Worm (Caenorhabditis elegans): ENCODE data around the gene ncx-5.
A peak's percentile ranks its signal among the peaks of the same experiment; 100 is the strongest.

Gene ncx-5

ce11 chrV:10483995-10484394 is 5.9 kb downstream of the ncx-5 start (continued):
- no peak for TF ChIP-seq efl-1 (optimal IDR thresholded peaks at IDR 0.05)
- TF ChIP-seq efl-1 (GFP tag; optimal IDR thresholded peaks at IDR 0.05 in 1 of 2), result peak in 1 of 2 experiments; percentile 57
- no peak for TF ChIP-seq ama-1 (optimal IDR thresholded peaks at IDR 0.05)
- no peak for TF ChIP-seq unc-62 (GFP tag; optimal IDR thresholded peaks at IDR 0.05)
- TF ChIP-seq lin-14 (GFP tag; optimal IDR thresholded peaks at IDR 0.05), result no peak
- peak in 1 of 2 experiments; percentile 18 for TF ChIP-seq lin-35 (GFP tag; optimal IDR thresholded peaks at IDR 0.05)
- TF ChIP-seq egl-27 (tag; optimal IDR thresholded peaks at IDR 0.05), result no peak
- TF ChIP-seq C16A3.4 (tag; optimal IDR thresholded peaks at IDR 0.05), result no peak
- TF ChIP-seq ces-1 (GFP tag; optimal IDR thresholded peaks at IDR 0.05), result no peak
- no peak for TF ChIP-seq ets-5 (GFP tag; IDR thresholded peaks at IDR 0.05)
- no peak for TF ChIP-seq tbx-2 (tag; optimal IDR thresholded peaks at IDR 0.05)
- no peak for TF ChIP-seq pqm-1 (tag; optimal IDR thresholded peaks at IDR 0.05)

- no peak for TF ChIP-seq lin-13 (GFP tag; optimal IDR thresholded peaks at IDR 0.05)
- TF ChIP-seq isw-1 (GFP tag; IDR thresholded peaks at IDR 0.05), result no peak
- TF ChIP-seq nhr-84 (tag; optimal IDR thresholded peaks at IDR 0.05), result no peak
- no peak for TF ChIP-seq nhr-20 (tag; optimal IDR thresholded peaks at IDR 0.05)
- no peak for TF ChIP-seq jun-1 (tag; optimal IDR thresholded peaks at IDR 0.05)
- TF ChIP-seq fkh-8 (tag; optimal IDR thresholded peaks at IDR 0.05), result no peak
- TF ChIP-seq xbp-1 (tag; optimal IDR thresholded peaks at IDR 0.05), result no peak
- TF ChIP-seq ztf-4 (tag; optimal IDR thresholded peaks at IDR 0.05), result no peak
- no peak for TF ChIP-seq hlh-4 (tag; optimal IDR thresholded peaks at IDR 0.05)
- no peak for TF ChIP-seq pax-3 (tag; optimal IDR thresholded peaks at IDR 0.05)
- no peak for TF ChIP-seq unc-86 (tag; optimal IDR thresholded peaks at IDR 0.05)
- no peak for TF ChIP-seq nhr-11 (tag; optimal IDR thresholded peaks at IDR 0.05)
- no peak for TF ChIP-seq nhr-76 (tag; optimal IDR thresholded peaks at IDR 0.05)
- TF ChIP-seq sptf-1 (tag; optimal IDR thresholded peaks at IDR 0.05), result no peak
- no peak for TF ChIP-seq efl-3 (GFP tag; optimal IDR thresholded peaks at IDR 0.05)
Measured at ce11 chrV:10478097-10478828, 11.6 kb downstream of the ncx-5 start, which contains the start of the genes crp-1 and Y32F6B.9. Gene crp-1, plus strand, starts transcription at chrV:10478564. Gene Y32F6B.9, plus strand, starts transcription at chrV:10478699.

- 0 out of 2 replicates have a peak, but pooled peaks have one; percentile 22 for TF ChIP-seq ceh-88 (GFP tag; IDR thresholded peaks at IDR 0.05)
- TF ChIP-seq lir-3 (tag; optimal IDR thresholded peaks at IDR 0.05; ENCODE audit: poor library complexity), result no peak
- no peak for TF ChIP-seq alr-1 (tag; optimal IDR thresholded peaks at IDR 0.05; ENCODE audit: borderline replicate concordance)
- no peak for TF ChIP-seq nhr-237 (tag; optimal IDR thresholded peaks at IDR 0.05)
- no peak for TF ChIP-seq snpc-4 (tag; optimal IDR thresholded peaks at IDR 0.05)
- no peak for TF ChIP-seq unc-86 (tag; optimal IDR thresholded peaks at IDR 0.05)
- TF ChIP-seq lin-14 (GFP tag; optimal IDR thresholded peaks at IDR 0.05), result peak; percentile 8
- no peak for TF ChIP-seq ama-1 (optimal IDR thresholded peaks at IDR 0.05)
- TF ChIP-seq skn-1 (tag; optimal IDR thresholded peaks at IDR 0.05), result peak; percentile 38
Measured at ce11 chrV:10476864-10477443, 12.9 kb downstream of the ncx-5 start.

- TF ChIP-seq xbp-1 (tag; optimal IDR thresholded peaks at IDR 0.05), result no peak
- no peak for TF ChIP-seq zip-4 (GFP tag; optimal IDR thresholded peaks at IDR 0.05)
- TF ChIP-seq nhr-77 (tag; optimal IDR thresholded peaks at IDR 0.05), result no peak
- no peak for TF ChIP-seq ztf-4 (tag; optimal IDR thresholded peaks at IDR 0.05)
- no peak for TF ChIP-seq skn-1 (tag; optimal IDR thresholded peaks at IDR 0.05)
- no peak for TF ChIP-seq efl-3 (GFP tag; optimal IDR thresholded peaks at IDR 0.05)
- TF ChIP-seq nhr-11 (tag; optimal IDR thresholded peaks at IDR 0.05), result no peak
- no peak for TF ChIP-seq nhr-85 (tag)
- no peak for TF ChIP-seq nhr-12 (tag; optimal IDR thresholded peaks at IDR 0.05)
- TF ChIP-seq mdl-1 (tag; optimal IDR thresholded peaks at IDR 0.05), result no peak
- TF ChIP-seq unc-86 (tag; optimal IDR thresholded peaks at IDR 0.05), result no peak
- TF ChIP-seq ces-1 (GFP tag; optimal IDR thresholded peaks at IDR 0.05), result no peak
- TF ChIP-seq lin-15B (tag; optimal IDR thresholded peaks at IDR 0.05), result no peak
- TF ChIP-seq Y116A8C.19 (tag; optimal IDR thresholded peaks at IDR 0.05; ENCODE audit: borderline replicate concordance), result no peak
- TF ChIP-seq unc-130 (tag; optimal IDR thresholded peaks at IDR 0.05), result no peak
- no peak for TF ChIP-seq pqm-1 (tag; optimal IDR thresholded peaks at IDR 0.05)
- TF ChIP-seq efl-1 (optimal IDR thresholded peaks at IDR 0.05), result no peak
- TF ChIP-seq efl-1 (GFP tag; optimal IDR thresholded peaks at IDR 0.05 in 1 of 2), result no peak
Measured at ce11 chrV:10475421-10475820, 14.5 kb downstream of the ncx-5 start.

Data from whole organism, L1 larva.